Fruit fly (Drosophila melanogaster) Kc167 (cell line): Measurements from ENCODE around the gene CG14722.

Experiments
- Sin3A ChIP-seq: fragments of >200 bp; optimal IDR thresholded peaks from 2 replicates; lab custom pipeline; 2018; ENCODE audit warnings: missing external identifiers
- h ChIP-seq: fragments of >200 bp; optimal IDR thresholded peaks from 3 replicates; lab custom pipeline; 2018; ENCODE audit warnings: missing external identifiers
- psq ChIP-seq: fragments of >200 bp; optimal IDR thresholded peaks from 2 replicates; lab custom pipeline; 2017; ENCODE audit warnings: missing external identifiers

DNA sequence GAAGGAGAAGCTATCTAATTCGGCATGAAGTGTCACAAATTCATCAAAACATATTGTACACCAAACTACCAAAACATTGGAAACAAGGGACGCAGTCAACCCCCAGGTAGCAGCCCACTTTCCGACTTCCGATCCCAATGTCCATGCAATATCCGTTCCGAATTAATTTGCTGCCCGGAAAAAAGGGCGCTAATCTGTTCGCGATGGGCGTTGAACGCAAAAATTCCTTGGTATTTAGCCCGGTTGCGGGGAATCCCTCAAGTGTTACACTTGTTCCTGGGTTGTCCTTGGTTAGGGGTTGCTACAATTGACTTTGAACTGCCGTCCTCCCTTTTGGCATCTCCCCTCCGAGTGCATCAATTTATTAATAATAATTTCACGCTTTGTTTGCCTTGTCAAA, 49.2 kb upstream of the CG14722 start:
- TF ChIP-seq Sin3A (no peak), h (no peak), psq (lab: Kevin White, UChicago) (no peak)
